Fruit fly (Drosophila melanogaster): Measurements from ENCODE around the gene CG5087.
A peak's percentile ranks its signal among the peaks of the same experiment; 100 is the strongest.

The CG5087 gene

DNA sequence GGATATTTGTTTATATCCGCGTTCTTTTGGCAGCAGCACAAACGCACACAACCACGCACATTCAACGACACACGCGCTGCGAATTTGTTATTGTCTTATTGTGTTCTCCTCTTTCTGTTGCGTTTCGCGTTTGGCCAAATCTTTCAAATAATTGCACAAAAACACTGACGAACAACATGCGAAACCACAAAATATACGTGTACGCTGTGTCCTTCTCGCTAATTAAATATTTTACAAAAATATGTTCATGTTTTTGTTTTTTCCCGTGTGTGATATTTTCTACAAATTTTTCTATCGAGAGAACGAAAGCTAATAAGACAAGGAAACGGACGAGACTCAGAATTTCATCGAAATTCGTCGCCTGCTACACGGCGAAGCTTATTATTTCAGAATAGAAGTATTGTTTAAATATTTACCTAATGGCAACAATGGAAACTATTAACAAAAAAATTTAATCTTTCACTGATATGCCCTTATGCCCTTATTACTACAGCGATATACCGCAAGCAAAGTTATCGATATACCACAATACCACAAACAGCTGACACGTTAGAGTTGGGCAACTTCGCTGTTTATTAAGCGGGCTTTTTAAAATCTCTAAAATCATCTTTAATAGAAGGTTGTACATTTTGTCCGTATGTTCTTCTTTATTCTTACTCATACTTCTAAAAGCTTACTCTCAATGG lies 43.9 kb upstream of the CG5087 start, which contains the start of the genes CG43783 and orb2:
CG43783 (minus strand) TSS at position 311 of the 686 bp plus-strand sequence.
orb2 (minus strand) TSS at position 502 of the 686 bp plus-strand sequence.
- no peak for TF ChIP-seq tj (GFP tag; optimal IDR thresholded peaks at IDR 0.05)
- peak; percentile 19 for TF ChIP-seq bab1 (GFP tag; optimal IDR thresholded peaks at IDR 0.05)
- peak; percentile 62 for TF ChIP-seq cic (GFP tag; optimal IDR thresholded peaks at IDR 0.05)

DNA sequence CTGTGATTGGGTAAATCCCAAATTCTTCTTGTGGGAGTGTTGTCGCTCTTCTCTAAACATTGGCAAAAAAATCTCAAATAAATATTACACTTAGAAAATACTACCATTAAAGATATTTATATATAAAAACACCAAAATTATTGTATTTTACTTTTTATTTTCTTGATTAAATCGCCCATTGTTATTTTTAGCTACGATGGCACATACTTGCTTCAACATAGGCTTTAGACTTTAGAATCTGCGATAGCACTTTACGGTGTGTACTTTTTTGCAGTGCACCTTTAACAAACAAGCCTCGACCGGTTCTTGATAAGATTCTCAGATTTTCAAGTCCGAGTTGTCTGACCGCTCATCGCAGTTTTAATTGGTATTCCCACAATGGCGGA lies 43.3 kb upstream of the CG5087 start, which contains the start of gene GNBP3:
GNBP3 (plus strand) TSS at position 374 of the 386 bp plus-strand sequence.
- TF ChIP-seq cic (GFP tag; optimal IDR thresholded peaks at IDR 0.05) (peak; percentile 10), kay (GFP tag; ENCODE audit: borderline replicate concordance) (peak; percentile 90), tj (GFP tag; optimal IDR thresholded peaks at IDR 0.05) (no peak), CG7101 (tag; optimal IDR thresholded peaks at IDR 0.05) (peak; percentile 62), Clk (GFP tag; optimal IDR thresholded peaks at IDR 0.05) (peak; percentile 20), bab1 (GFP tag; optimal IDR thresholded peaks at IDR 0.05) (no peak), CG33017 (tag; optimal IDR thresholded peaks at IDR 0.05) (peak; percentile 76), CG14711 (tag; optimal IDR thresholded peaks at IDR 0.05) (peak; percentile 43), CG12768 (GFP tag; optimal IDR thresholded peaks at IDR 0.05) (peak; percentile 71), CG7045 (GFP tag; optimal IDR thresholded peaks at IDR 0.05) (peak; percentile 44)

dm6 chr3L:8955199-8955598 lies 42.8 kb upstream of the CG5087 start:
- TF ChIP-seq CG14711 (tag; optimal IDR thresholded peaks at IDR 0.05) (no peak), CG5204 (GFP tag; optimal IDR thresholded peaks at IDR 0.05) (no peak), cnc (optimal IDR thresholded peaks at IDR 0.05) (no peak), CG7101 (tag; optimal IDR thresholded peaks at IDR 0.05) (no peak), Hr96 (GFP tag; optimal IDR thresholded peaks at IDR 0.05) (no peak), cic (GFP tag; optimal IDR thresholded peaks at IDR 0.05) (no peak), kay (GFP tag; ENCODE audit: borderline replicate concordance) (no peak), bab1 (GFP tag; optimal IDR thresholded peaks at IDR 0.05) (no peak), CG33017 (tag; optimal IDR thresholded peaks at IDR 0.05) (no peak), Clk (GFP tag; optimal IDR thresholded peaks at IDR 0.05) (no peak), pad (GFP tag; optimal IDR thresholded peaks at IDR 0.05) (no peak), ovo (GFP tag; optimal IDR thresholded peaks at IDR 0.05) (no peak), CG1620 (GFP tag; optimal IDR thresholded peaks at IDR 0.05) (no peak), Crg-1 (GFP tag; optimal IDR thresholded peaks at IDR 0.05) (no peak), CG12768 (GFP tag; optimal IDR thresholded peaks at IDR 0.05) (no peak), toe (GFP tag; optimal IDR thresholded peaks at IDR 0.05) (no peak), Mnt (GFP tag; optimal IDR thresholded peaks at IDR 0.05) (no peak)

dm6 chr3L:8956669-8957068 lies 41.3 kb upstream of the CG5087 start, which contains the start of gene mRpL12:
mRpL12 (plus strand) TSS chr3L:8956791.
- TF ChIP-seq Clk (GFP tag; optimal IDR thresholded peaks at IDR 0.05) (no peak), Crg-1 (GFP tag; optimal IDR thresholded peaks at IDR 0.05) (no peak), pad (GFP tag; optimal IDR thresholded peaks at IDR 0.05) (no peak), kay (GFP tag; ENCODE audit: borderline replicate concordance) (peak; percentile 4), CG1620 (GFP tag; optimal IDR thresholded peaks at IDR 0.05) (no peak), tj (GFP tag; optimal IDR thresholded peaks at IDR 0.05) (no peak), CG7045 (GFP tag; optimal IDR thresholded peaks at IDR 0.05) (no peak), toe (GFP tag; optimal IDR thresholded peaks at IDR 0.05) (no peak), CG5204 (GFP tag; optimal IDR thresholded peaks at IDR 0.05) (no peak), Mnt (GFP tag; optimal IDR thresholded peaks at IDR 0.05) (peak; percentile 4)

DNA sequence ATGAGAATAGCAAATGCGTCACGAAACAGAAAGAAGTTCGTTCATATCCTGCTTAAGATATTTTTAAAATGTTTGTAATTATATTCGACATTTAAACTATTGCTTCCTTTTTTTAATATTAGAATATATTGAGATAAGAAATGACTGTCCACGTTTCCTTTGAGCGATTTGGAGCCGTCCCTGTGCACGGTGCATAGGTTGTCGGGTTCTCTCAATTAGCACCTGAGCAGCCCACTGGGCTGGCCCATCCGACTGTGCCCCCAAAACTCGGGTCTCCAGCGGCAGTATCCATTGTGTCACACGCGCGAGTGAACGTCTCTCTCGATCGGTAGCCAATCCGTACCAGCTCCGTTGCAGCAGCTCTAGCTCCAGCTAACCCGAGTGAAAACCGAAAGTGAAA lies 39.4 kb upstream of the CG5087 start, which contains the start of gene CG13313:
CG13313 (plus strand) TSS at position 301 of the 400 bp plus-strand sequence.
- TF ChIP-seq CG7101 (tag; optimal IDR thresholded peaks at IDR 0.05) (no peak), cnc (optimal IDR thresholded peaks at IDR 0.05) (no peak), Crg-1 (GFP tag; optimal IDR thresholded peaks at IDR 0.05) (no peak), CG5204 (GFP tag; optimal IDR thresholded peaks at IDR 0.05) (no peak)

DNA sequence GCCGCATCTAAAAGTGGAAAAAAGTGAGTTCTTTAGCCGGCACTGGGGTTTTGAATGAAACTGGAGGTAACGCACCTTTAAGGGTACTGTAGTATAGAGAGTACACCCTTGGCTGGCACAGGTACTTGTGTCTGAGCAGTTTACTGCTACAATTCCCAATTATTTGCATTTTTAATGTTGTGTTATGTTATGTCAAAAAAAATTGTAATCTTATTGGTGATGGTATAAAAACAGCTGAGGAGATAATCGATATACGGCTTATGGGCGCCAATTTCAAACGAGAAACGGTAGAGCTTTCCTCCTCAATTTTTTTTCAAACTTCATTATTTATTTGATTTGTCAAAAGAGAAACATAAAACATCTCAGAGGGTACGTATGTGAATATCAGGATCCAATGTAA lies 33.5 kb upstream of the CG5087 start, which contains the start of gene ValRS-m:
ValRS-m (minus strand) TSS at position 312 of the 400 bp plus-strand sequence.
- TF ChIP-seq kay (GFP tag; ENCODE audit: borderline replicate concordance), result no peak
- no peak for TF ChIP-seq CG12768 (GFP tag; optimal IDR thresholded peaks at IDR 0.05)
- no peak for TF ChIP-seq tj (GFP tag; optimal IDR thresholded peaks at IDR 0.05)
- no peak for TF ChIP-seq CG14711 (tag; optimal IDR thresholded peaks at IDR 0.05)
- TF ChIP-seq CG11617 (GFP tag; optimal IDR thresholded peaks at IDR 0.05), result no peak

DNA sequence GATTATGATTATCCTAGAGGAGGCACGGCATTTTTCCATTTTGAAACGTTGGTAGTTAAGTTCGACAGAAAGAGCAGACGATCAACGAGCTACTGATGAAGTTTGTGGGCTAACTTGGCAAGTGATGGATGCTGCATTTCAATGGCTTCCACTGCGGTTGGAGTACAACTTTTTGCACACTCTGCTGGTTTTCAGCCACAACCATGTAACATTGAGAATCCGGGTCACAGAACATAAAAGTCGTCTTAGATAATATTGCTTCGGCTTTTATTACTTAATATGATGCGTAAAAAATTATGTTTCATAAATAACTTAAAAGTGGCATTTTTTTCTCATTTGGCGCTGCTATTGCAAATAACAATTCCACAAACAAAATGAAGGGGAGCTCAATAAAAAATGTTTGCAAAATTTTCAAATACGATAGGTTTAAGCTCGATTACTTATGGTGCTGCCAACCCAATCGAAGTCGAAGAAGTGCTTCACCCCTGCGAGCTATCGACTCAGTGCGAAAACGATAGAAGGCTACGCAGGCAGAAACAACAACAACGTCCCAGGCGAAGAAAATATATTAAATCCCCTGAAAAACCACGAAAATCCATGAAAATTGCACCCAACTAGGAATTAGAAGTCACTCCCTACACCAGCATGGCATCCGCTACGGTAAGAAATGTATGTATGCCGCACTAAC lies 31.5 kb upstream of the CG5087 start, which contains the start of the genes CG5653 and CG5021:
CG5653 (minus strand) TSS at position 51 of the 688 bp plus-strand sequence.
CG5021 (plus strand) TSS at position 506 of the 688 bp plus-strand sequence.
- TF ChIP-seq bab1 (GFP tag; optimal IDR thresholded peaks at IDR 0.05) (peak; percentile 30), CG12768 (GFP tag; optimal IDR thresholded peaks at IDR 0.05) (no peak), ovo (GFP tag; optimal IDR thresholded peaks at IDR 0.05) (no peak)
